Fruit fly (Drosophila melanogaster) S2 (cell line): ENCODE results near the gene CG32266.

Source experiments
- CG8478 ChIP-seq: fragments of >200 bp; optimal IDR thresholded peaks from 2 replicates; lab custom pipeline; 2018
- CTCF ChIP-seq, 2 experiments: fragments of >200 bp; optimal IDR thresholded peaks; 2 replicates each; lab custom pipeline; 2018

- TF ChIP-seq CG8478 (lab: Kevin White, UChicago) = no peak
- TF ChIP-seq CTCF (optimal IDR thresholded peaks at IDR 0.05; lab: Kevin White, UChicago) = no peak
Observed at dm6 chr3L:3771406-3771935, 19.1 kb upstream of the CG32266 start.
